Worm (Caenorhabditis elegans): ENCODE data around the gene swsn-7.

DNA sequence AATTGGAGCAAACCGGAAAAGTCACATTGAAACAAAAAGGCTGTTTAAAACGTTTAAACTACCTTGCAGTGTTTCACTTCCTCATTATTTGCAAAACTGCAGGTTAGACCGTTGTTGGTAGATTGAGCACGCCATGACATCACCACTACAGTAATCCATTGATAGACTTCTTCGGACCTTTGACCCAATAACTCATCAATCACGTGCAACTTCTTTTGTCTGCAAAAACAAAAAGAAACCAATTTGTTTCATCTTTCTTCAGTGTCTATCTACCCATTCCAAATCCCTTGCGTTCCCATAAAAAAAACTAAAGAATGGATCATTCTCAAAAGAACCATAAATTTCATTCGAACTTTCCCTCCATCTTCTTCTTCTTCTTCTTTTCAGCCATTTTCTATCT lies 46.5 kb downstream of the swsn-7 start:
- no peak for TF ChIP-seq lin-11 (tag; optimal IDR thresholded peaks at IDR 0.05)
- TF ChIP-seq ets-4 (tag; optimal IDR thresholded peaks at IDR 0.05), result no peak
- no peak for TF ChIP-seq ceh-24 (tag; optimal IDR thresholded peaks at IDR 0.05)
- TF ChIP-seq sox-4 (tag; optimal IDR thresholded peaks at IDR 0.05), result no peak
- TF ChIP-seq pha-4 (tag; optimal IDR thresholded peaks at IDR 0.05), result no peak
- TF ChIP-seq zip-5 (tag; optimal IDR thresholded peaks at IDR 0.05), result no peak
- no peak for TF ChIP-seq npax-4 (tag; optimal IDR thresholded peaks at IDR 0.05)
- no peak for TF ChIP-seq ceh-9 (tag; optimal IDR thresholded peaks at IDR 0.05)
- TF ChIP-seq mec-3 (tag; optimal IDR thresholded peaks at IDR 0.05; ENCODE audit: borderline replicate concordance), result no peak
- no peak for TF ChIP-seq elt-2 (tag; optimal IDR thresholded peaks at IDR 0.05)
